Worm (Caenorhabditis elegans) whole organism, dauer: Measurements from ENCODE around the gene soap-1.

Experiments used
- unc-62 ChIP-seq: sonication (generic microtip); optimal IDR thresholded peaks from 2 replicates; lab custom pipeline; 2017; ENCODE audit warnings: missing biosample characterization, missing genetic modification reagents, missing genetic modification characterization

The soap-1 gene

ce11 chrV:7214802-7215201, at the start of gene soap-1:
Gene soap-1, minus strand, starts transcription at chrV:7214902.
- TF ChIP-seq unc-62 (GFP tag; lab: Kevin White, UChicago), result no peak

ce11 chrV:7264042-7264441, 49.3 kb upstream of the soap-1 start, which contains the start of gene C13A2.9:
Gene C13A2.9, minus strand, starts transcription at chrV:7264142.
- TF ChIP-seq unc-62 (GFP tag; lab: Kevin White, UChicago), result no peak

- no peak for TF ChIP-seq unc-62 (GFP tag; lab: Kevin White, UChicago)
These were observed 44.3 kb upstream of the soap-1 start, which contains the start of gene C13A2.12 for ce11 chrV:7258965-7259364. Gene C13A2.12, plus strand, starts transcription at chrV:7259265.

ce11 chrV:7255095-7255494, 40.4 kb upstream of the soap-1 start, which contains the start of gene C05C8.8:
Gene C05C8.8, minus strand, starts transcription at chrV:7255195.
- TF ChIP-seq unc-62 (GFP tag; lab: Kevin White, UChicago), result no peak

- TF ChIP-seq unc-62 (GFP tag; lab: Kevin White, UChicago), result no peak
These were observed 33.7 kb upstream of the soap-1 start for ce11 chrV:7248227-7248953.

- TF ChIP-seq unc-62 (GFP tag; lab: Kevin White, UChicago), result no peak
These were observed 32.2 kb upstream of the soap-1 start, which contains the start of gene C05C8.7 for ce11 chrV:7246951-7247350. Gene C05C8.7, minus strand, starts transcription at chrV:7247050.

ce11 chrV:7239471-7239870, 24.8 kb upstream of the soap-1 start, which contains the start of gene C05C8.1:
Gene C05C8.1, plus strand, starts transcription at chrV:7239771.
- TF ChIP-seq unc-62 (GFP tag; lab: Kevin White, UChicago), result no peak

ce11 chrV:7237133-7237532, 22.4 kb upstream of the soap-1 start, which contains the start of gene hyls-1:
Gene hyls-1, plus strand, starts transcription at chrV:7237381.
- no peak for TF ChIP-seq unc-62 (GFP tag; lab: Kevin White, UChicago)

- no peak for TF ChIP-seq unc-62 (GFP tag; lab: Kevin White, UChicago)
These were observed 22.2 kb upstream of the soap-1 start, which contains the start of gene hpo-9 for ce11 chrV:7237094-7237132. Gene hpo-9, minus strand, starts transcription at chrV:7237130.

ce11 chrV:7236694-7237093, 22.0 kb upstream of the soap-1 start:
- TF ChIP-seq unc-62 (GFP tag; lab: Kevin White, UChicago), result no peak

ce11 chrV:7234726-7235125, 20.0 kb upstream of the soap-1 start, which contains the start of gene C05C8.5:
Gene C05C8.5, minus strand, starts transcription at chrV:7234826.
- no peak for TF ChIP-seq unc-62 (GFP tag; lab: Kevin White, UChicago)

- TF ChIP-seq unc-62 (GFP tag; lab: Kevin White, UChicago), result no peak
These were observed 16.8 kb upstream of the soap-1 start for ce11 chrV:7231524-7231923.

- TF ChIP-seq unc-62 (GFP tag; lab: Kevin White, UChicago), result no peak
These were observed 16.1 kb upstream of the soap-1 start, which contains the start of the genes gei-6 and krr-1 for ce11 chrV:7230847-7231246. Gene gei-6, minus strand, starts transcription at chrV:7230848. Gene krr-1, plus strand, starts transcription at chrV:7231190.

- no peak for TF ChIP-seq unc-62 (GFP tag; lab: Kevin White, UChicago)
These were observed 11.2 kb upstream of the soap-1 start for ce11 chrV:7225894-7226293.

ce11 chrV:7224947-7225346, 10.2 kb upstream of the soap-1 start, which contains the start of gene fkb-3:
Gene fkb-3, plus strand, starts transcription at chrV:7225223.
- TF ChIP-seq unc-62 (GFP tag; lab: Kevin White, UChicago), result no peak

- no peak for TF ChIP-seq unc-62 (GFP tag; lab: Kevin White, UChicago)
These were observed 9.7 kb upstream of the soap-1 start for ce11 chrV:7224353-7224752.

ce11 chrV:7223941-7224340, 9.2 kb upstream of the soap-1 start, which contains the start of gene C13F10.1:
Gene C13F10.1, plus strand, starts transcription at chrV:7224078.
- TF ChIP-seq unc-62 (GFP tag; lab: Kevin White, UChicago), result no peak
